Fruit fly (Drosophila melanogaster) whole organism, embryonic: ENCODE results near the gene CG14618.

Experiments used
- Abd-B ChIP-seq: fragments of 200-800 bp; sonication (Bioruptor generic); optimal IDR thresholded peaks from 2 replicates; lab custom pipeline; 2018; ENCODE audit warnings: missing biosample characterization, mild to moderate bottlenecking, missing genetic modification characterization, moderate library complexity
- BEAF-32 ChIP-seq: fragments of 200-800 bp; sonication (Bioruptor generic); optimal IDR thresholded peaks from 3 replicates; lab custom pipeline; 2017; ENCODE audit warnings: missing biosample characterization, missing genetic modification characterization, mild to moderate bottlenecking, moderate library complexity, missing genetic modification reagents
- Bgb ChIP-seq: fragments of 200-800 bp; sonication (Bioruptor generic); IDR thresholded peaks from 2 replicates; pipeline ENCODE4 v1.3.6; 2022; ENCODE audit warnings: missing biosample characterization, missing genetic modification characterization; ENCODE audit not compliant: partially characterized antibody
- CG10267 ChIP-seq: fragments of 200-800 bp; sonication (Bioruptor generic); optimal IDR thresholded peaks from 2 replicates; lab custom pipeline; 2018; ENCODE audit warnings: missing biosample characterization, mild to moderate bottlenecking, missing genetic modification characterization, moderate library complexity
- CG10431 ChIP-seq: fragments of 200-800 bp; sonication (Bioruptor generic); optimal IDR thresholded peaks from 3 replicates; lab custom pipeline; 2018; ENCODE audit warnings: missing biosample characterization, mild to moderate bottlenecking, missing genetic modification characterization
- CG13296 ChIP-seq: fragments of 200-800 bp; sonication (Bioruptor generic); optimal IDR thresholded peaks from 3 replicates; lab custom pipeline; 2018; ENCODE audit warnings: missing biosample characterization, mild to moderate bottlenecking, missing genetic modification characterization
- CG14860 ChIP-seq: fragments of 200-800 bp; sonication (Bioruptor generic); IDR thresholded peaks from 3 replicates; pipeline ENCODE4 v1.3.6; 2022; ENCODE audit warnings: missing biosample characterization, missing genetic modification characterization; ENCODE audit not compliant: partially characterized antibody
- CG1602 ChIP-seq: fragments of 200-800 bp; sonication (Bioruptor generic); optimal IDR thresholded peaks from 3 replicates; lab custom pipeline; 2016; ENCODE audit warnings: missing biosample characterization, missing genetic modification characterization
- CG18619 ChIP-seq: fragments of 200-800 bp; sonication (Bioruptor generic); optimal IDR thresholded peaks from 3 replicates; lab custom pipeline; 2017; ENCODE audit warnings: missing biosample characterization, mild to moderate bottlenecking, missing genetic modification characterization
- CG3065 ChIP-seq: fragments of 200-800 bp; sonication (Bioruptor generic); optimal IDR thresholded peaks from 2 replicates; lab custom pipeline; 2016; ENCODE audit warnings: missing biosample characterization, missing genetic modification characterization
- CG3847 ChIP-seq: fragments of 200-800 bp; sonication (Bioruptor generic); IDR thresholded peaks from 2 replicates; pipeline ENCODE4 v1.3.6; 2022; ENCODE audit warnings: missing biosample characterization, missing genetic modification characterization
- CG7745 ChIP-seq: fragments of 200-800 bp; sonication (Bioruptor generic); optimal IDR thresholded peaks from 2 replicates; lab custom pipeline; 2018; ENCODE audit warnings: missing biosample characterization, mild to moderate bottlenecking, missing genetic modification characterization, moderate library complexity
- CG8089 ChIP-seq: fragments of 200-800 bp; sonication (Bioruptor generic); optimal IDR thresholded peaks from 3 replicates; lab custom pipeline; 2016; ENCODE audit warnings: missing biosample characterization, missing genetic modification characterization
- CG8359 ChIP-seq: fragments of 200-800 bp; sonication (Bioruptor generic); optimal IDR thresholded peaks from 2 replicates; lab custom pipeline; 2017; ENCODE audit warnings: missing biosample characterization, mild to moderate bottlenecking, missing genetic modification characterization, borderline replicate concordance
- CG8944 ChIP-seq: fragments of 200-800 bp; sonication (Bioruptor generic); optimal IDR thresholded peaks from 3 replicates; lab custom pipeline; 2016; ENCODE audit warnings: missing biosample characterization, missing genetic modification characterization
- CTCF ChIP-seq: fragments of 200-800 bp; sonication (Bioruptor generic); optimal IDR thresholded peaks from 2 replicates; lab custom pipeline; 2017; ENCODE audit warnings: missing biosample characterization, mild to moderate bottlenecking, missing genetic modification characterization, moderate library complexity
- D ChIP-seq, 2 experiments: fragments of 200-800 bp in 1 of 2; fragments of >200 bp in 1 of 2; sonication (Bioruptor generic) in 1 of 2; optimal IDR thresholded peaks; 2 replicates in 1 of 2; 3 replicates in 1 of 2; lab custom pipeline; 2017; ENCODE audit warnings: mild to moderate bottlenecking in 1 of 2, missing biosample characterization in 1 of 2, missing genetic modification characterization in 1 of 2, missing genetic modification reagents in 1 of 2
- Dek ChIP-seq: fragments of 200-800 bp; sonication (Bioruptor generic); optimal IDR thresholded peaks from 3 replicates; lab custom pipeline; 2019; ENCODE audit warnings: missing biosample characterization, mild to moderate bottlenecking, missing genetic modification characterization, moderate library complexity
- Dref ChIP-seq: fragments of 200-800 bp; sonication (Bioruptor generic); IDR thresholded peaks from 2 replicates; pipeline ENCODE4 v1.3.6; 2022; ENCODE audit warnings: missing biosample characterization, missing genetic modification characterization
- Fer2 ChIP-seq: fragments of 200-800 bp; sonication (Bioruptor generic); optimal IDR thresholded peaks from 2 replicates; lab custom pipeline; 2018; ENCODE audit warnings: missing biosample characterization, mild to moderate bottlenecking, missing genetic modification characterization, moderate library complexity
- Gug ChIP-seq: fragments of 200-800 bp; sonication (Bioruptor generic); IDR thresholded peaks from 4 replicates; pipeline ENCODE4 v1.3.6; 2022; ENCODE audit warnings: missing biosample characterization, missing genetic modification characterization
- H2.0 ChIP-seq: fragments of 200-800 bp; sonication (Bioruptor generic); IDR thresholded peaks from 2 replicates; pipeline ENCODE4 v1.3.6; 2022; ENCODE audit warnings: missing biosample characterization, missing genetic modification characterization
- HLH4C ChIP-seq: fragments of 200-800 bp; sonication (Bioruptor generic); IDR thresholded peaks from 3 replicates; pipeline ENCODE4 v1.3.6; 2022; ENCODE audit warnings: missing biosample characterization, missing genetic modification characterization; ENCODE audit not compliant: partially characterized antibody
- Hey ChIP-seq: fragments of 200-800 bp; sonication (Bioruptor generic); optimal IDR thresholded peaks from 3 replicates; lab custom pipeline; 2018; ENCODE audit warnings: missing biosample characterization, mild to moderate bottlenecking, missing genetic modification characterization
- Med ChIP-seq: fragments of 200-800 bp; sonication (Bioruptor generic); peaks from one replicate; lab custom pipeline; 2016; ENCODE audit warnings: missing biosample characterization, missing genetic modification characterization, mild to moderate bottlenecking, inconsistent platforms, moderate library complexity
- Nf-YB ChIP-seq: fragments of 200-800 bp; sonication (Bioruptor generic); optimal IDR thresholded peaks from 3 replicates; lab custom pipeline; 2019; ENCODE audit warnings: missing biosample characterization, mild to moderate bottlenecking, missing genetic modification characterization, moderate library complexity
- Nf-YC ChIP-seq: fragments of 200-800 bp; optimal IDR thresholded peaks from 3 replicates; lab custom pipeline; 2019; ENCODE audit warnings: missing biosample characterization, mild to moderate bottlenecking, missing genetic modification characterization, moderate library complexity
- NfI ChIP-seq: fragments of 200-800 bp; sonication (Bioruptor generic); optimal IDR thresholded peaks from 3 replicates; lab custom pipeline; 2018; ENCODE audit warnings: missing biosample characterization, mild to moderate bottlenecking, missing genetic modification characterization, moderate library complexity
- PHDP ChIP-seq: fragments of 200-800 bp; sonication (Bioruptor generic); optimal IDR thresholded peaks from 3 replicates; lab custom pipeline; 2018; ENCODE audit warnings: missing biosample characterization, mild to moderate bottlenecking, missing genetic modification characterization, moderate library complexity
- Side ChIP-seq: fragments of 200-800 bp; sonication (Bioruptor generic); optimal IDR thresholded peaks from 2 replicates; lab custom pipeline; 2016; ENCODE audit warnings: missing biosample characterization, missing genetic modification characterization
- al ChIP-seq: fragments of 200-800 bp; sonication (Bioruptor generic); IDR thresholded peaks from 2 replicates; pipeline ENCODE4 v1.3.6; 2022; ENCODE audit warnings: missing biosample characterization, missing genetic modification characterization
- btn ChIP-seq: fragments of 200-800 bp; sonication (Bioruptor generic); optimal IDR thresholded peaks from 2 replicates; lab custom pipeline; 2016; ENCODE audit warnings: missing biosample characterization, missing genetic modification characterization
- cato ChIP-seq: fragments of 200-800 bp; sonication (Bioruptor generic); optimal IDR thresholded peaks from 2 replicates; lab custom pipeline; 2016; ENCODE audit warnings: missing biosample characterization, missing genetic modification characterization, borderline replicate concordance
- corto ChIP-seq: fragments of 200-800 bp; sonication (Bioruptor generic); optimal IDR thresholded peaks from 2 replicates; lab custom pipeline; 2016; ENCODE audit warnings: missing biosample characterization, mild to moderate bottlenecking, missing genetic modification characterization, moderate library complexity
- dysf ChIP-seq: fragments of 200-800 bp; sonication (Bioruptor generic); IDR thresholded peaks from 3 replicates; pipeline ENCODE4 v1.3.6; 2022; ENCODE audit warnings: missing biosample characterization, missing genetic modification characterization
- fd3F ChIP-seq: fragments of 200-800 bp; sonication (Bioruptor generic); optimal IDR thresholded peaks from 2 replicates; lab custom pipeline; 2018; ENCODE audit warnings: missing biosample characterization, mild to moderate bottlenecking, missing genetic modification characterization, moderate library complexity
- hkb ChIP-seq, 2 experiments: fragments of 200-800 bp in 1 of 2; fragments of >200 bp in 1 of 2; sonication (Bioruptor generic) in 1 of 2; IDR thresholded peaks in 1 of 2; optimal IDR thresholded peaks in 1 of 2; 2 replicates each; pipeline versions ENCODE4 v1.3.6 to Lab custom; 2017 to 2022; ENCODE audit warnings: missing biosample characterization in 1 of 2, missing genetic modification characterization in 1 of 2
- kah ChIP-seq: fragments of 200-800 bp; sonication (Bioruptor generic); optimal IDR thresholded peaks from 2 replicates; lab custom pipeline; 2018; ENCODE audit warnings: missing biosample characterization, mild to moderate bottlenecking, missing genetic modification characterization
- lola ChIP-seq, 3 experiments: fragments of >200 bp in 2 of 3; fragments of 200-800 bp in 1 of 3; sonication (Bioruptor generic) in 1 of 3; optimal IDR thresholded peaks; 2 replicates each; lab custom pipeline; 2017 to 2019; ENCODE audit warnings: missing biosample characterization in 3 of 3, missing genetic modification characterization in 3 of 3, mild to moderate bottlenecking in 1 of 3, moderate library complexity in 1 of 3
- ro ChIP-seq: fragments of 200-800 bp; sonication (Bioruptor generic); IDR thresholded peaks from 2 replicates; pipeline ENCODE4 v1.3.6; 2022; ENCODE audit warnings: missing biosample characterization, missing genetic modification characterization
- row ChIP-seq: fragments of 200-800 bp; sonication (Bioruptor generic); IDR thresholded peaks from 3 replicates; pipeline ENCODE4 v1.3.6; 2022; ENCODE audit warnings: missing biosample characterization, missing genetic modification characterization
- run ChIP-seq: fragments of 200-800 bp; sonication (Bioruptor generic); optimal IDR thresholded peaks from 3 replicates; lab custom pipeline; 2018; ENCODE audit warnings: missing biosample characterization, mild to moderate bottlenecking, missing genetic modification characterization
- sim ChIP-seq: fragments of 200-800 bp; sonication (Bioruptor generic); IDR thresholded peaks from 2 replicates; pipeline ENCODE4 v1.3.6; 2022; ENCODE audit warnings: missing biosample characterization, missing genetic modification characterization
- sima ChIP-seq: fragments of 200-800 bp; sonication (Bioruptor generic); optimal IDR thresholded peaks from 2 replicates; lab custom pipeline; 2016; ENCODE audit warnings: missing biosample characterization, missing genetic modification characterization
- sisA ChIP-seq: fragments of 200-800 bp; sonication (Bioruptor generic); IDR thresholded peaks from 2 replicates; pipeline ENCODE4 v1.3.6; 2022; ENCODE audit warnings: missing biosample characterization, missing genetic modification characterization
- sug ChIP-seq: fragments of 200-800 bp; optimal IDR thresholded peaks from 2 replicates; lab custom pipeline; 2019; ENCODE audit warnings: missing biosample characterization, mild to moderate bottlenecking, missing genetic modification characterization, moderate library complexity
- trem ChIP-seq: fragments of 200-800 bp; optimal IDR thresholded peaks from 3 replicates; lab custom pipeline; 2019; ENCODE audit warnings: missing biosample characterization, mild to moderate bottlenecking, missing genetic modification characterization, moderate library complexity
- twi ChIP-seq: fragments of 200-800 bp; optimal IDR thresholded peaks from 2 replicates; lab custom pipeline; 2019; ENCODE audit warnings: missing biosample characterization, mild to moderate bottlenecking, missing genetic modification characterization, moderate library complexity
- z ChIP-seq: fragments of 200-800 bp; sonication (Bioruptor generic); IDR thresholded peaks from 3 replicates; pipeline ENCODE4 v1.3.6; 2022; ENCODE audit warnings: missing biosample characterization, missing genetic modification characterization

The CG14618 gene

DNA sequence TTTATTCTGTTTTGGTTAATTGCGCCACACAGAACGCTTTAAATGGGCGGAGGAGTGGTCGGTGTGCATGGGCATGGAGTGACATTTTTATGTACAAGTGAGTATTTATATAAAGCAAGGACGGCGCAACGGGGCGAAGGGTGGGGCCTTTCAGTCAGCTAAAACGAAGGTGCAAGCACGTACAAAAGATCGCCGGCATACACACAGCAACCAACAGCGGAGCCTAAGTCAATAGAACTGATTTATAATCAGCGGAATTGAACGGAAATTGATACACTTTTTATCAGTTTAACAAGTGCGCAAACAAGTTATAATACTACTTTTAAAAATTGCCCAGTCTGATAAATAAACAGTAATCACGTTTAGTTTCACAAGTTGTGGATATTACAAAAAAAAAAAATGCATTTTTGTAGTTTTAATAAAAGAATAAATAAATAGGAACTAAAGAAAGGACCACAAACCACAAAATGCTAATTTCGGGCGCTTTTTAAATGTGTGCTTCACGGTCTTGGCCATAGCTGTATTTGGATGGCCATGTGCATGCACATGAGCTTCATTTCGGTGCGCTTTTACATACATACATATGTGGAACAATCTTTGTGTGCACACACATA is 5.8 kb downstream of the CG14618 start:
- TF ChIP-seq NfI (GFP tag; lab: Kevin White, UChicago) (no peak), sim (GFP tag; lab: Robert Waterston, UW) (no peak), CG14860 (GFP tag; lab: Robert Waterston, UW) (no peak), sisA (GFP tag; lab: Robert Waterston, UW) (no peak), Fer2 (tag; lab: Kevin White, UChicago) (no peak), H2.0 (GFP tag; lab: Robert Waterston, UW) (no peak), corto (GFP tag; lab: Kevin White, UChicago) (no peak), CG8089 (GFP tag; lab: Kevin White, UChicago) (no peak), PHDP (tag; lab: Kevin White, UChicago) (no peak), lola (GFP tag; optimal IDR thresholded peaks at IDR 0.05; lab: Kevin White, UChicago) (no peak), Nf-YB (GFP tag; lab: Kevin White, UChicago) (no peak), Side (no peak), Gug (GFP tag; lab: Robert Waterston, UW) (no peak), Bgb (GFP tag; lab: Robert Waterston, UW) (no peak), CG10431 (no peak), Hey (tag; lab: Kevin White, UChicago) (no peak), fd3F (GFP tag; lab: Kevin White, UChicago) (no peak), Dek (no peak), trem (no peak), dysf (GFP tag; lab: Robert Waterston, UW) (0 out of 3 replicates have a peak, but pooled peaks have one; percentile 15), Abd-B (no peak), z (GFP tag; lab: Robert Waterston, UW) (no peak), CG13296 (GFP tag; lab: Kevin White, UChicago) (no peak), cato (GFP tag; lab: Kevin White, UChicago) (no peak), kah (GFP tag; lab: Kevin White, UChicago) (no peak), CG10267 (tag; lab: Kevin White, UChicago) (no peak), CG18619 (GFP tag; lab: Kevin White, UChicago) (no peak), btn (GFP tag; lab: Kevin White, UChicago) (no peak), Med (GFP tag; lab: Kevin White, UChicago) (peak; percentile 77), sima (GFP tag; lab: Kevin White, UChicago) (no peak), CG1602 (GFP tag; lab: Kevin White, UChicago) (no peak), CG3847 (no peak), CG8944 (GFP tag; lab: Kevin White, UChicago) (no peak), al (no peak), twi (tag; lab: Kevin White, UChicago) (no peak), BEAF-32 (GFP tag; lab: Kevin White, UChicago) (no peak), run (tag; lab: Kevin White, UChicago) (no peak), Dref (GFP tag; lab: Robert Waterston, UW) (no peak), D (optimal IDR thresholded peaks at IDR 0.05; lab: Kevin White, UChicago) (no peak), D (GFP tag; optimal IDR thresholded peaks at IDR 0.05; lab: Kevin White, UChicago) (peak; percentile 14), hkb (optimal IDR thresholded peaks at IDR 0.05; lab: Kevin White, UChicago) (no peak), hkb (GFP tag; IDR thresholded peaks at IDR 0.05; lab: Robert Waterston, UW) (peak; percentile 28; the same call in 1 of the 2 replicates), CG3065 (GFP tag; lab: Kevin White, UChicago) (no peak), CG8359 (no peak), Nf-YC (tag; lab: Kevin White, UChicago) (no peak), CTCF (GFP tag; lab: Kevin White, UChicago) (no peak), ro (GFP tag; lab: Robert Waterston, UW) (no peak), HLH4C (no peak), CG7745 (no peak), row (GFP tag; lab: Robert Waterston, UW) (0 out of 3 replicates have a peak, but pooled peaks have one; percentile 10), sug (tag; lab: Kevin White, UChicago) (no peak)
